Fruit fly (Drosophila melanogaster) whole organism, embryonic: ENCODE data around the gene Cpr78Cb.

Source experiments
- Antp ChIP-seq: fragments of 200-800 bp; sonication (Bioruptor generic); optimal IDR thresholded peaks from 3 replicates; lab custom pipeline; 2016; ENCODE audit warnings: missing biosample characterization, missing genetic modification characterization
- B-H1 ChIP-seq: fragments of 200-800 bp; sonication (Bioruptor generic); IDR thresholded peaks from 3 replicates; pipeline ENCODE4 v1.3.6; 2022; ENCODE audit warnings: missing biosample characterization, missing genetic modification characterization
- B-H2 ChIP-seq: fragments of 200-800 bp; sonication (Bioruptor generic); optimal IDR thresholded peaks from 2 replicates; lab custom pipeline; 2018; ENCODE audit warnings: missing biosample characterization, mild to moderate bottlenecking, missing genetic modification characterization
- Bgb ChIP-seq: fragments of 200-800 bp; sonication (Bioruptor generic); IDR thresholded peaks from 2 replicates; pipeline ENCODE4 v1.3.6; 2022; ENCODE audit warnings: missing biosample characterization, missing genetic modification characterization; ENCODE audit not compliant: partially characterized antibody
- CG10979 ChIP-seq: fragments of 200-800 bp; sonication (Bioruptor generic); optimal IDR thresholded peaks from 2 replicates; lab custom pipeline; 2018; ENCODE audit warnings: missing biosample characterization, mild to moderate bottlenecking, missing genetic modification characterization, moderate library complexity
- CG14050 ChIP-seq: fragments of 200-800 bp; sonication (Bioruptor generic); IDR thresholded peaks from 3 replicates; pipeline ENCODE4 v1.3.6; 2022; ENCODE audit warnings: missing biosample characterization, missing genetic modification characterization
- CG14667 ChIP-seq: fragments of 200-800 bp; sonication (Bioruptor generic); IDR thresholded peaks from 2 replicates; pipeline ENCODE4 v1.3.6; 2022; ENCODE audit warnings: missing biosample characterization, missing genetic modification characterization
- CG15696 ChIP-seq: fragments of 200-800 bp; sonication (Bioruptor generic); optimal IDR thresholded peaks from 2 replicates; lab custom pipeline; 2019; ENCODE audit warnings: missing biosample characterization, mild to moderate bottlenecking, missing genetic modification characterization, moderate library complexity
- CG17186 ChIP-seq: fragments of 200-800 bp; sonication (Bioruptor generic); optimal IDR thresholded peaks from 3 replicates; lab custom pipeline; 2017; ENCODE audit warnings: missing biosample characterization, missing genetic modification reagents, missing genetic modification characterization
- CG32767 ChIP-seq: fragments of 200-800 bp; sonication (Bioruptor generic); IDR thresholded peaks from 2 replicates; pipeline ENCODE4 v1.3.6; 2022; ENCODE audit warnings: missing biosample characterization, missing genetic modification characterization
- CG7745 ChIP-seq: fragments of 200-800 bp; sonication (Bioruptor generic); optimal IDR thresholded peaks from 2 replicates; lab custom pipeline; 2018; ENCODE audit warnings: missing biosample characterization, mild to moderate bottlenecking, missing genetic modification characterization, moderate library complexity
- CG7928 ChIP-seq: fragments of 200-800 bp; sonication (Bioruptor generic); optimal IDR thresholded peaks from 2 replicates; lab custom pipeline; 2017; ENCODE audit warnings: missing biosample characterization, mild to moderate bottlenecking, missing genetic modification characterization
- CG8478 ChIP-seq: fragments of >200 bp; optimal IDR thresholded peaks from 2 replicates; lab custom pipeline; 2018
- CG9215 ChIP-seq: fragments of 200-800 bp; sonication (Bioruptor generic); IDR thresholded peaks from 2 replicates; pipeline ENCODE4 v1.3.6; 2022; ENCODE audit warnings: missing biosample characterization, missing genetic modification characterization
- D19A ChIP-seq: fragments of 200-800 bp; optimal IDR thresholded peaks from 3 replicates; lab custom pipeline; 2019; ENCODE audit warnings: missing biosample characterization, mild to moderate bottlenecking, missing genetic modification characterization, moderate library complexity
- Dad ChIP-seq: fragments of 200-800 bp; sonication (Bioruptor generic); optimal IDR thresholded peaks from 3 replicates; lab custom pipeline; 2016; ENCODE audit warnings: missing biosample characterization, missing genetic modification characterization
- ERR ChIP-seq: fragments of 200-800 bp; sonication (Bioruptor generic); optimal IDR thresholded peaks from 2 replicates; lab custom pipeline; 2016; ENCODE audit warnings: missing biosample characterization, missing genetic modification characterization
- Eip74EF ChIP-seq, 2 experiments: fragments of 200-800 bp in 1 of 2; fragments of >200 bp in 1 of 2; sonication (Bioruptor generic) in 1 of 2; optimal IDR thresholded peaks; 2 replicates each; lab custom pipeline; 2017 to 2019; ENCODE audit warnings: missing biosample characterization in 2 of 2, missing genetic modification characterization in 2 of 2, mild to moderate bottlenecking in 1 of 2, moderate library complexity in 1 of 2
- Gsc ChIP-seq: fragments of 200-800 bp; sonication (Bioruptor generic); IDR thresholded peaks from 2 replicates; pipeline ENCODE4 v1.3.6; 2022; ENCODE audit warnings: missing biosample characterization, missing genetic modification characterization
- Hand ChIP-seq: fragments of 200-800 bp; sonication (Bioruptor generic); optimal IDR thresholded peaks from 2 replicates; lab custom pipeline; 2017; ENCODE audit warnings: mild to moderate bottlenecking, missing biosample characterization, missing genetic modification reagents, missing genetic modification characterization
- Lhr ChIP-seq: fragments of 200-800 bp; sonication (Bioruptor generic); optimal IDR thresholded peaks from 3 replicates; lab custom pipeline; 2017; ENCODE audit warnings: mild to moderate bottlenecking, missing biosample characterization, missing genetic modification reagents, missing genetic modification characterization
- Max ChIP-seq: fragments of 200-800 bp; sonication (Bioruptor generic); optimal IDR thresholded peaks from 2 replicates; lab custom pipeline; 2016; ENCODE audit warnings: missing biosample characterization, mild to moderate bottlenecking, missing genetic modification characterization
- Ptx1 ChIP-seq: fragments of 200-800 bp; sonication (Bioruptor generic); IDR thresholded peaks from 2 replicates; pipeline ENCODE4 v1.3.6; 2022; ENCODE audit warnings: missing biosample characterization, missing genetic modification characterization
- Side ChIP-seq: fragments of 200-800 bp; sonication (Bioruptor generic); optimal IDR thresholded peaks from 2 replicates; lab custom pipeline; 2016; ENCODE audit warnings: missing biosample characterization, missing genetic modification characterization
- Sin3A ChIP-seq: fragments of >200 bp; optimal IDR thresholded peaks from 2 replicates; lab custom pipeline; 2018
- btn ChIP-seq: fragments of 200-800 bp; sonication (Bioruptor generic); optimal IDR thresholded peaks from 2 replicates; lab custom pipeline; 2016; ENCODE audit warnings: missing biosample characterization, missing genetic modification characterization
- cg ChIP-seq: fragments of 200-800 bp; sonication (Bioruptor generic); optimal IDR thresholded peaks from 3 replicates; lab custom pipeline; 2019; ENCODE audit warnings: missing biosample characterization, mild to moderate bottlenecking, missing genetic modification characterization, moderate library complexity
- crp ChIP-seq, 2 experiments: fragments of 200-800 bp; sonication (Bioruptor generic); optimal IDR thresholded peaks; 2 replicates in 1 of 2; 3 replicates in 1 of 2; lab custom pipeline; 2017; ENCODE audit warnings: missing biosample characterization in 2 of 2, missing genetic modification characterization in 2 of 2, mild to moderate bottlenecking in 1 of 2, moderate library complexity in 1 of 2
- disco-r ChIP-seq: fragments of 200-800 bp; sonication (Bioruptor generic); optimal IDR thresholded peaks from 2 replicates; lab custom pipeline; 2016; ENCODE audit warnings: missing biosample characterization, missing genetic modification characterization
- dpn ChIP-seq, 2 experiments: fragments of 200-800 bp; sonication (Bioruptor generic); optimal IDR thresholded peaks; 3 replicates each; lab custom pipeline; 2016; ENCODE audit warnings: missing biosample characterization in 2 of 2, missing genetic modification characterization in 2 of 2
- emc ChIP-seq: fragments of 200-800 bp; sonication (Bioruptor generic); optimal IDR thresholded peaks from 2 replicates; lab custom pipeline; 2016; ENCODE audit warnings: missing biosample characterization, missing genetic modification characterization
- ewg ChIP-seq: fragments of 200-800 bp; sonication (Bioruptor generic); optimal IDR thresholded peaks from 3 replicates; lab custom pipeline; 2017; ENCODE audit warnings: mild to moderate bottlenecking, missing biosample characterization, missing genetic modification reagents, missing genetic modification characterization
- exex ChIP-seq: fragments of 200-800 bp; sonication (Bioruptor generic); optimal IDR thresholded peaks from 4 replicates; lab custom pipeline; 2018; ENCODE audit warnings: missing biosample characterization, mild to moderate bottlenecking, missing genetic modification characterization, moderate library complexity
- fd102C ChIP-seq: fragments of 200-800 bp; sonication (Bioruptor generic); optimal IDR thresholded peaks from 2 replicates; lab custom pipeline; 2018; ENCODE audit warnings: missing biosample characterization, mild to moderate bottlenecking, missing genetic modification characterization, moderate library complexity
- gcm ChIP-seq: fragments of 200-800 bp; sonication (Bioruptor generic); optimal IDR thresholded peaks from 2 replicates; lab custom pipeline; 2019; ENCODE audit warnings: missing biosample characterization, mild to moderate bottlenecking, missing genetic modification characterization, moderate library complexity
- gcm2 ChIP-seq: fragments of 200-800 bp; sonication (Bioruptor generic); optimal IDR thresholded peaks from 2 replicates; lab custom pipeline; 2016; ENCODE audit warnings: missing biosample characterization, missing genetic modification characterization
- ken ChIP-seq: fragments of 200-800 bp; sonication (Bioruptor generic); IDR thresholded peaks from 3 replicates; pipeline ENCODE4 v1.3.6; 2022; ENCODE audit warnings: missing biosample characterization, missing genetic modification characterization
- klu ChIP-seq: fragments of 200-800 bp; sonication (Bioruptor generic); IDR thresholded peaks from 2 replicates; pipeline ENCODE4 v1.3.6; 2022; ENCODE audit warnings: missing biosample characterization, missing genetic modification characterization
- nerfin-2 ChIP-seq: fragments of 200-800 bp; sonication (Bioruptor generic); IDR thresholded peaks from 2 replicates; pipeline ENCODE4 v1.3.6; 2022; ENCODE audit warnings: missing biosample characterization, missing genetic modification characterization; ENCODE audit not compliant: partially characterized antibody
- oc ChIP-seq: fragments of 200-800 bp; sonication (Bioruptor generic); optimal IDR thresholded peaks from 2 replicates; lab custom pipeline; 2018; ENCODE audit warnings: missing biosample characterization, mild to moderate bottlenecking, missing genetic modification characterization, moderate library complexity
- org-1 ChIP-seq: fragments of 200-800 bp; sonication (Bioruptor generic); optimal IDR thresholded peaks from 2 replicates; lab custom pipeline; 2017; ENCODE audit warnings: missing biosample characterization, missing genetic modification characterization
- otp ChIP-seq: fragments of 200-800 bp; sonication (Bioruptor generic); IDR thresholded peaks from 3 replicates; pipeline ENCODE4, ENCODE4 v1.3.6; 2022; ENCODE audit warnings: missing biosample characterization, missing genetic modification characterization
- row ChIP-seq: fragments of 200-800 bp; sonication (Bioruptor generic); IDR thresholded peaks from 3 replicates; pipeline ENCODE4 v1.3.6; 2022; ENCODE audit warnings: missing biosample characterization, missing genetic modification characterization
- sisA ChIP-seq: fragments of 200-800 bp; sonication (Bioruptor generic); IDR thresholded peaks from 2 replicates; pipeline ENCODE4 v1.3.6; 2022; ENCODE audit warnings: missing biosample characterization, missing genetic modification characterization
- slbo ChIP-seq: fragments of 200-800 bp; sonication (Bioruptor generic); IDR thresholded peaks from 2 replicates; pipeline ENCODE4 v1.3.6; 2022; ENCODE audit warnings: missing biosample characterization, missing genetic modification characterization
- ssp ChIP-seq: fragments of 200-800 bp; sonication (Bioruptor generic); IDR thresholded peaks from 2 replicates; pipeline ENCODE4 v1.3.6; 2022; ENCODE audit warnings: missing biosample characterization, missing genetic modification characterization
- trem ChIP-seq: fragments of 200-800 bp; optimal IDR thresholded peaks from 3 replicates; lab custom pipeline; 2019; ENCODE audit warnings: missing biosample characterization, mild to moderate bottlenecking, missing genetic modification characterization, moderate library complexity
- tup ChIP-seq: fragments of 200-800 bp; sonication (Bioruptor generic); optimal IDR thresholded peaks from 2 replicates; lab custom pipeline; 2016; ENCODE audit warnings: missing biosample characterization, mild to moderate bottlenecking, missing genetic modification characterization, moderate library complexity
- twi ChIP-seq: fragments of 200-800 bp; optimal IDR thresholded peaks from 2 replicates; lab custom pipeline; 2019; ENCODE audit warnings: missing biosample characterization, mild to moderate bottlenecking, missing genetic modification characterization, moderate library complexity
- zen ChIP-seq: fragments of 200-800 bp; sonication (Bioruptor generic); optimal IDR thresholded peaks from 3 replicates; lab custom pipeline; 2018; ENCODE audit warnings: missing biosample characterization, mild to moderate bottlenecking, missing genetic modification characterization, moderate library complexity
- zfh1 ChIP-seq: fragments of 200-800 bp; sonication (Bioruptor generic); IDR thresholded peaks from 3 replicates; pipeline ENCODE4 v1.3.6; 2022; ENCODE audit warnings: missing biosample characterization, missing genetic modification characterization

The Cpr78Cb gene

DNA sequence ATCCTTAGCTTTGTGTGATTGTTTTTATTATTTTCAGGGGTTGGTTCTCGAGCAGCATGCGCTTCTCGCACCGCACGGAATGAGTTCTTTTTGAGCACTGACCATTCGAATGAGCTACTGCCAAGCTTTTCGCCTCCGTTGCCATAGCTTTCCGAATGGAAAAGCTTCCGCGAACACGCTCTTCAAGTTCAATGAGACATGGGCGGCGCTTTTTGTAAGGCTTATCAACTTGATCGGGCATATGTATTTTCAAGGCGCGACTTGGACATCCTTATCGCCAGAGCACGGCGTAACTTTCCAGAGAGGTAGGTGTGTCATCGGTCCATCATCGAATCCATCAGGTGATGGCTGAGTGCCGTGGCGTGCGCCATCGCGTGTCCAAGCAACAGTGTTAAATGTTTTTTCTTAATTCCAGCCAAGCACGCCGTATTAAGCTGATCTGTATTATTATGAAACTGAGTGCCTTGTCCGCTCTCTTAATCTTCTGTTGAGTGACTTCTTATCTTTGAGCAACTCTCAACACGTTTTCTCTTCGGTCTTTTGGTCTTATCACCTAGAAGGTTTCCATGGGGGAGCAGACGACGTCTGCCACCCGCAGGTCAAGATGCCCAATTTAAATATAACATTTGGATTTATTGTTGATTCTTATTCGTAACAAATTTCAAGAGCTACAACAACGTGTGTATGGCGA, 14.3 kb upstream of the Cpr78Cb start, which contains the start of gene AcCoAS (continued):
- TF ChIP-seq D19A (no peak), disco-r (GFP tag; lab: Kevin White, UChicago) (no peak), CG14667 (GFP tag; lab: Robert Waterston, UW) (no peak), CG9215 (GFP tag; lab: Robert Waterston, UW) (no peak), CG17186 (GFP tag; lab: Kevin White, UChicago) (no peak), org-1 (GFP tag; lab: Kevin White, UChicago) (peak; percentile 5), gcm2 (no peak), btn (GFP tag; lab: Kevin White, UChicago) (no peak), ssp (no peak), Antp (GFP tag; lab: Kevin White, UChicago) (peak; percentile 7), CG32767 (GFP tag; lab: Robert Waterston, UW) (no peak), B-H1 (GFP tag; lab: Robert Waterston, UW) (no peak), CG14050 (GFP tag; lab: Robert Waterston, UW) (no peak), crp (GFP tag; optimal IDR thresholded peaks at IDR 0.05; lab: Kevin White, UChicago) (no peak), ewg (GFP tag; lab: Kevin White, UChicago) (no peak), row (no peak), trem (tag; lab: Kevin White, UChicago) (no peak), dpn (GFP tag; optimal IDR thresholded peaks at IDR 0.05; lab: Kevin White, UChicago) (peak in 1 of 2 experiments; percentile 36), CG7745 (tag; lab: Kevin White, UChicago) (no peak), tup (GFP tag; lab: Kevin White, UChicago) (no peak), cg (GFP tag; lab: Kevin White, UChicago) (no peak), Side (peak; percentile 60), zfh1 (GFP tag; lab: Robert Waterston, UW) (0 out of 3 replicates have a peak, but pooled peaks have one; percentile 13), CG8478 (lab: Kevin White, UChicago) (no peak), Gsc (GFP tag; lab: Robert Waterston, UW) (no peak), exex (peak; percentile 76), emc (no peak), gcm (GFP tag; lab: Kevin White, UChicago) (no peak), Dad (GFP tag; lab: Kevin White, UChicago) (no peak), ken (GFP tag; lab: Robert Waterston, UW) (no peak), twi (tag; lab: Kevin White, UChicago) (no peak), oc (tag; lab: Kevin White, UChicago) (no peak), ERR (GFP tag; lab: Kevin White, UChicago) (peak; percentile 64), Hand (GFP tag; lab: Kevin White, UChicago) (peak; percentile 73), otp (no peak; the same call in 2 of the 3 replicates), zen (tag; lab: Kevin White, UChicago) (no peak), nerfin-2 (GFP tag; lab: Robert Waterston, UW) (no peak), CG15696 (tag; lab: Kevin White, UChicago) (no peak), CG7928 (GFP tag; lab: Kevin White, UChicago) (no peak), Eip74EF (GFP tag; optimal IDR thresholded peaks at IDR 0.05; lab: Kevin White, UChicago) (no peak), Bgb (GFP tag; lab: Robert Waterston, UW) (peak; percentile 68), B-H2 (peak; percentile 64), slbo (GFP tag; lab: Robert Waterston, UW) (0 out of 2 replicates have a peak, but pooled peaks have one; percentile 19), sisA (no peak), Lhr (no peak), Max (GFP tag; lab: Kevin White, UChicago) (no peak), klu (GFP tag; lab: Robert Waterston, UW) (no peak), fd102C (GFP tag; lab: Kevin White, UChicago) (no peak), Sin3A (lab: Kevin White, UChicago) (no peak), Ptx1 (no peak), CG10979 (no peak)
